Worm (Caenorhabditis elegans): Measurements from ENCODE around the gene F52E1.3.

Gene F52E1.3

ce11 chrV:8380076-8380475 is 14.5 kb upstream of the F52E1.3 start:
- no peak for TF ChIP-seq him-1 (tag; optimal IDR thresholded peaks at IDR 0.05)
- no peak for TF ChIP-seq W03F9.2 (tag; optimal IDR thresholded peaks at IDR 0.05)
- no peak for TF ChIP-seq dao-5 (tag; optimal IDR thresholded peaks at IDR 0.05)

DNA sequence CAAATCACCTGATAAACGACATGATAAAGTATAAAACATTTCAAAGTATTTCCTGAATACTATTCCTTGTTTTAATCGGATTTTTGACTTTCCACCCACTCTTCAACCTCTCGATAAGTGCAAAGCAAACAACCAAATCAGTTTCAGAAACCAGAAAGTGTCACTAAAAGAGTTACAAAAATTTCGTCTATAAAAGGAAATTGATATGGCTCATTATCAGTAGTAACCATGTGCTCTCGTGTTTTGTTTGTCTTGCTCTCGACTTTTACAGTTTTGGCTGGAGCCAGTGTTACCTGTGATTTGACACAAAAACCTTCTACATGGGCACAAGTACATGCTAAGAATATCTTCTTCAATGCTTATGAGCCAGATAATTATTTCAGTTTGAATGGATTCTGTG is 10.9 kb upstream of the F52E1.3 start, which contains the start of gene F52E1.14:
Gene F52E1.14 (plus strand): TSS at position 207 of the 400 bp plus-strand sequence.
- TF ChIP-seq W03F9.2 (tag; optimal IDR thresholded peaks at IDR 0.05) (no peak), him-1 (tag; optimal IDR thresholded peaks at IDR 0.05) (no peak), dao-5 (tag; optimal IDR thresholded peaks at IDR 0.05) (no peak)

ce11 chrV:8384809-8385208 is 9.8 kb upstream of the F52E1.3 start:
- TF ChIP-seq him-1 (tag; optimal IDR thresholded peaks at IDR 0.05) (no peak), W03F9.2 (tag; optimal IDR thresholded peaks at IDR 0.05) (no peak), dao-5 (tag; optimal IDR thresholded peaks at IDR 0.05) (no peak)

DNA sequence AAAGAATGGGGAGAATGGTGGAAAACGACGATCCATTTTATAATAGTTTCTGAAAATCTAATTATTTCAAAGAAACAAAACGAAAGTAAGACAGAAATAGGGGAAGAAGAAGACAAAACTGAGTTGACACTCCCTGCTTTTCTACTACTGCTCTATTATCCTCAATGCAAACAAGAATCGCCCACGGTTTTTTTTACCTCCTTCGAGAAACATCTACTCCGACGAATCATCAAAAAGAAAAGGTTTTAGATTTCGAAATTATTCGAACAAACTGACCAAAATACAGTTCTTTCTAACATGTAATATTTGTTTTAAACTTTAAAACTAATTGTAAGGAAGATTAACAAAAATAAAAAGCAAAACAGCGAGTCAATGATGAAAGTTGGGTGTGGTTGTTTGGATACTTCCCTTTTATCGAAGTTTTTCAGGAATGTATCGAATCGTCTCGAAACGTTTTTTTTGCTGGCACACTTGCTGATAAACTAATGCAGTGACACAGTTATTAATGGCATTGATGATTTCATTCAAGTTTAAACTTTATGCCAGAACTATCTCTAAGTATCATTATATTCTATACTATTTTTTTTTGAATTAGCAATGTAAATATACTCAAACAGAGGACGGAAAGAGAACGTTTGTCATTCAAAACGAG is 8.6 kb upstream of the F52E1.3 start, which contains the start of gene hsp-17:
Gene hsp-17 (minus strand): TSS at position 51 of the 652 bp plus-strand sequence.
- TF ChIP-seq him-1 (tag; optimal IDR thresholded peaks at IDR 0.05) (no peak), dao-5 (tag; optimal IDR thresholded peaks at IDR 0.05) (no peak), W03F9.2 (tag; optimal IDR thresholded peaks at IDR 0.05) (no peak)

- no peak for TF ChIP-seq him-1 (tag; optimal IDR thresholded peaks at IDR 0.05)
- no peak for TF ChIP-seq W03F9.2 (tag; optimal IDR thresholded peaks at IDR 0.05)
- no peak for TF ChIP-seq dao-5 (tag; optimal IDR thresholded peaks at IDR 0.05)
Measured at ce11 chrV:8387056-8387455, 7.5 kb upstream of the F52E1.3 start, which contains the start of gene gcy-7. gcy-7 (plus strand) TSS chrV:8387356.

ce11 chrV:8389307-8389706 is 5.3 kb upstream of the F52E1.3 start:
- TF ChIP-seq him-1 (tag; optimal IDR thresholded peaks at IDR 0.05) (no peak), W03F9.2 (tag; optimal IDR thresholded peaks at IDR 0.05) (no peak), dao-5 (tag; optimal IDR thresholded peaks at IDR 0.05) (no peak)

DNA sequence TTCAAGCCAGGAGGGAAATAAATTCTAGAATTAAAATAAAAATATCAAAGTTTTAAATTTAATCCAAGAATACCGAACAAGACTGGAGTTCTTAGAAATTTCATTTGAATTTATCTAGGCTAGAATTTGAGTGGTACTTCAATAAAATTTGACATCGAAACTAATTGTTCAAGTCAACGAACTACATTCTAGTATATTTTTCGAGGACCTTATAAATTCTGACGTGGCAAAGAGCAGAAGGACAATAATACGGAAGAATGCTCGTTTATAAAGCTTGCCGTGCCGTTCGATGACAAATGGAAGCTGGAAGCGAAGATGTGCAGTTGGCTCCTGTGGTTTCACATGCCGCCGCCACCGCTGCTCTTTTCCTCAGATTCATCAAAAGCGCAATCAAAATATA is 6.2 kb downstream of the F52E1.3 start:
- TF ChIP-seq dao-5 (tag; optimal IDR thresholded peaks at IDR 0.05) (no peak), W03F9.2 (tag; optimal IDR thresholded peaks at IDR 0.05) (no peak), him-1 (tag; optimal IDR thresholded peaks at IDR 0.05) (no peak)

DNA sequence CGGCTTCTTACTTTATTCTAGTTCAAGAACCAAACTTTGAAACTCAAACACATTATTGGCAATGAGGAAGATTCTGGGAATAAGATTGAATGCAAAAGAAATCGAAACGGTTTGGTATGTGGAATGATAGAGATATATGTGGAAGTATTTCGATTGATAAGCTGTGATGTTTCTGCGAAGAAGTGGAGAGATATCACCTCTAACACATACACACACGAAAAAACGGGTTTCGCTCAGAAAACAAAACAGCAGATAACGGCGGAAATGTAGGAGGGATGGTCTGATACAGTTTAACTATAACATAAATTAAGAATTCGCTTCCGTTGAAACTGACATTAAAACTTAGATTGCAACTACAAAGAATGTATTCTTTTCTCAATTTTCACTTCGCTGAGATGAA is 6.7 kb downstream of the F52E1.3 start:
- TF ChIP-seq W03F9.2 (tag; optimal IDR thresholded peaks at IDR 0.05) (no peak), dao-5 (tag; optimal IDR thresholded peaks at IDR 0.05) (no peak), him-1 (tag; optimal IDR thresholded peaks at IDR 0.05) (no peak)

- TF ChIP-seq W03F9.2 (tag; optimal IDR thresholded peaks at IDR 0.05) = no peak
- no peak for TF ChIP-seq him-1 (tag; optimal IDR thresholded peaks at IDR 0.05)
- TF ChIP-seq dao-5 (tag; optimal IDR thresholded peaks at IDR 0.05) = no peak
Measured at ce11 chrV:8402392-8402791, 7.8 kb downstream of the F52E1.3 start, which contains the start of gene F52E1.9. F52E1.9 (minus strand) TSS chrV:8402669.

DNA sequence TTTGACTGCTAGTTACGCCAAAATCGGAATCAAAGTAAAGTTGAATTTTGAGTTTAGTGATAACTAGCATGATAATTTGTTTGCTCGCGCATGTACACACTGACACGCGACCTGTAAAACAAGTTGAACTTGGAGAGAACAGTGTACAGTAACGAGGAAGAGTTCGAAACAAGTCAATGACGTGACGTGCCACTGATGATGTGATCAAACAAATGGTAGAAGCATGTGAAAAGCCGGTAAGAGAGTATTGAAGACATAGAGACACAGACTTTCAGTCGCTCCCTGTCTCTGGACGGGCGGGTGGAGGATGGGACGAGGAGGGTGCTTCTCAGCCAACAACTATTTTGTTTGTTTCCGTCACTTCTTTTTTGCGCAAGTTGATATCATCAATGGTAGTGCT is 8.6 kb downstream of the F52E1.3 start:
- TF ChIP-seq W03F9.2 (tag; optimal IDR thresholded peaks at IDR 0.05) = no peak
- TF ChIP-seq dao-5 (tag; optimal IDR thresholded peaks at IDR 0.05) = no peak
- TF ChIP-seq him-1 (tag; optimal IDR thresholded peaks at IDR 0.05) = no peak

- no peak for TF ChIP-seq dao-5 (tag; optimal IDR thresholded peaks at IDR 0.05)
Measured at ce11 chrV:8403916-8404315, 9.3 kb downstream of the F52E1.3 start.

DNA sequence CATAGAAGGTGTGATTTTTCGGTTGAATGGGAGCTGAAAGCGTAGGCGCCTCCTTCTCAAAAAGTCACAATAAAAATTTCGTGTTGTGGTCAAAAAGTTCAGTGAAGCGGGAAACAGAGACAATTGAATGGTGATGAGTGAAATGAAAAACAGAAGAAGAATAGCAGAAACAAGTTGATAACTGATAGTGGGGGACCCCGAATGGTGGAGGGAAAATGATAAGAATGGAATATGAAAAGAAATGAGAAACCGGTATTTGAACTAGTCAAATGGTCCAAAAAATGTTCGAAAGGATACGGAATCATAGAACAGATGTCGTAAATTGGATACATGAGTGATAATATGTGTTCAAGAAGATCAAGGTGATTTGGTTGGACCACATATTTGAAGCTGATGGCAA is 9.7 kb downstream of the F52E1.3 start:
- TF ChIP-seq W03F9.2 (tag; optimal IDR thresholded peaks at IDR 0.05) (no peak), him-1 (tag; optimal IDR thresholded peaks at IDR 0.05) (no peak), dao-5 (tag; optimal IDR thresholded peaks at IDR 0.05) (no peak)

ce11 chrV:8406155-8406554 is 11.6 kb downstream of the F52E1.3 start:
- TF ChIP-seq W03F9.2 (tag; optimal IDR thresholded peaks at IDR 0.05) = no peak
- no peak for TF ChIP-seq dao-5 (tag; optimal IDR thresholded peaks at IDR 0.05)
- TF ChIP-seq him-1 (tag; optimal IDR thresholded peaks at IDR 0.05) = no peak

- TF ChIP-seq dao-5 (tag; optimal IDR thresholded peaks at IDR 0.05) (no peak), him-1 (tag; optimal IDR thresholded peaks at IDR 0.05) (no peak), W03F9.2 (tag; optimal IDR thresholded peaks at IDR 0.05) (no peak)
Measured at ce11 chrV:8406911-8407310, 12.3 kb downstream of the F52E1.3 start.

DNA sequence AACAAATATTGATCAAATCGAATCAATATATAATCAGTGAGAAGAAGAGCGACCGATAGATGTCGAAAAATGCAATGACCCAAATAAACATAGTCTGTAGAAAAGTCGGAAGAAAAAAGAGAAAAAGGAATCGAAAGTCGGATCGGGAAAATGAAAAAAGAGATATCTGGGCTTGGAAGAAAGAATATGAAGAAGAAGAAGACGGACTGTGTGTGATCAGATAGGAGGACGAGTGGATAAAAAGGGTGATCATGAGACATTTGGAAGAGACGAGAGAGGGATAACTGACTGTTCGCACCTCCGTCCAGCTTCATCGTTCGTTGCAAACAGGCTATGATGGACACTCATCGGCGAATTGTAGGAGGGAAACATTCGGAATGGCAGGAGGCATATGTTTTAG is 15.0 kb downstream of the F52E1.3 start:
- TF ChIP-seq him-1 (tag; optimal IDR thresholded peaks at IDR 0.05) = no peak
- no peak for TF ChIP-seq dao-5 (tag; optimal IDR thresholded peaks at IDR 0.05)
- TF ChIP-seq W03F9.2 (tag; optimal IDR thresholded peaks at IDR 0.05) = no peak
